Fruit fly (Drosophila melanogaster) whole organism, wandering third instar larva: Measurements from ENCODE around the gene CG34462.

Experiments used
- Hnf4 ChIP-seq: fragments of 200-800 bp; sonication (Bioruptor generic); optimal IDR thresholded peaks from 2 replicates; lab custom pipeline; 2016; ENCODE audit warnings: missing biosample characterization, mild to moderate bottlenecking, missing genetic modification characterization
- Jra ChIP-seq: sonication (Bioruptor generic); optimal IDR thresholded peaks from 2 replicates; lab custom pipeline; 2016; ENCODE audit warnings: missing biosample characterization, missing genetic modification characterization
- Myc ChIP-seq: fragments of >200 bp; optimal IDR thresholded peaks from 2 replicates; lab custom pipeline; 2017

DNA sequence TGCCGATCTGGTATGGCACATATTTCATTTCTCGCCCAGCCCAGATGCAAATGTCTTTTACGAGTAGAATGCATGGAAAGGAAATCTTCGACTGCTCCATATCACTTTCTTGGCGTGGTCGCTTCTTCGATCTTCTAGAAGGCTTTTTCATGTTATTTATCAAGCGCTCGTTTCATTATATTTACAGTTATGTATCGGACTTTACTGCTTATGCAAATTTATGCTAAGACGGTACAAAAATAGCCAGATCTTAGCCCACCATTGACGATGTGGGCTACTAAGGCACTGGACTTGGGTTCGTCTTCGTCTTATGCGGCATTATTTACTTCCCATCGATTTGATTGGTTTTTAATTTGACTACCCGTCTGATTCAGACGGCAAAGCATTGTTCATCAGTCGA lies 34.9 kb downstream of the CG34462 start:
- TF ChIP-seq Hnf4 (GFP tag; lab: Kevin White, UChicago) (no peak), Myc (lab: Kevin White, UChicago) (no peak), Jra (GFP tag; lab: Kevin White, UChicago) (no peak)
